Worm (Caenorhabditis elegans) whole organism, L1 larva: ENCODE data around the gene Y6G8.6.

Experiments used
- ama-1 ChIP-seq: fragments of 150-350 bp; optimal IDR thresholded peaks from 2 replicates; lab custom pipeline; 2014
- efl-1 ChIP-seq, 4 experiments: fragments of 150-350 bp; optimal IDR thresholded peaks in 3 of 4; peaks in 1 of 4; 1 replicate in 1 of 4; 2 replicates in 3 of 4; lab custom pipeline; 2014; ENCODE audit warnings: missing biosample characterization in 2 of 4, missing genetic modification characterization in 2 of 4, missing genetic modification reagents in 2 of 4
- elt-2 ChIP-seq: sonication (generic microtip); optimal IDR thresholded peaks from 2 replicates; lab custom pipeline; 2016; ENCODE audit warnings: missing genetic modification characterization, mild to moderate bottlenecking, inconsistent platforms, missing compliant biosample characterization, missing genetic modification reagents
- fos-1 ChIP-seq: fragments of 150-350 bp; optimal IDR thresholded peaks from 2 replicates; lab custom pipeline; 2014; ENCODE audit warnings: missing biosample characterization, missing genetic modification characterization
- lsy-2 ChIP-seq, 2 experiments: fragments of 150-350 bp; optimal IDR thresholded peaks; 2 replicates each; lab custom pipeline; 2014; ENCODE audit warnings: missing biosample characterization in 2 of 2, missing genetic modification characterization in 2 of 2
- nhr-84 ChIP-seq: sonication (generic microtip); optimal IDR thresholded peaks from 2 replicates; lab custom pipeline; 2017; ENCODE audit warnings: missing biosample characterization, missing genetic modification characterization

ce11 chrV:17601520-17601919 lies 15.2 kb downstream of the Y6G8.6 start, which contains the start of gene ztf-25:
- TF ChIP-seq lsy-2 (tag; optimal IDR thresholded peaks at IDR 0.05; lab: Kevin White, UChicago), result no peak
- no peak for TF ChIP-seq ama-1 (lab: Kevin White, UChicago)
- TF ChIP-seq fos-1, result no peak
- no peak for TF ChIP-seq elt-2 (tag; lab: Kevin White, UChicago)
- TF ChIP-seq nhr-84, result no peak
- no peak for TF ChIP-seq efl-1 (optimal IDR thresholded peaks at IDR 0.05; lab: Kevin White, UChicago)
- TF ChIP-seq efl-1 (GFP tag; optimal IDR thresholded peaks at IDR 0.05 in 1 of 2; lab: Kevin White, UChicago), result no peak
